Worm (Caenorhabditis elegans) whole organism, young adult: ENCODE data around the gene trpa-1.

Experiments
- C17E4.6 ChIP-seq: fragments of 200-800 bp; sonication (Bioruptor generic); IDR thresholded peaks from 2 replicates; pipeline ENCODE4 v1.3.6; 2022; ENCODE audit warnings: missing genetic modification reagents, missing genetic modification characterization, missing compliant biosample characterization
- ama-1 ChIP-seq, 3 experiments: fragments of 150-350 bp in 1 of 3; sonication (generic microtip) in 2 of 3; optimal IDR thresholded peaks; 2 replicates each; lab custom pipeline; 2014 to 2018; ENCODE audit warnings: missing biosample characterization in 2 of 3, missing genetic modification characterization in 2 of 3, missing genetic modification reagents in 2 of 3
- attf-5 ChIP-seq: fragments of 200-800 bp; sonication (Bioruptor generic); optimal IDR thresholded peaks from 2 replicates; lab custom pipeline; 2018; ENCODE audit warnings: mild to moderate bottlenecking, missing genetic modification characterization, missing compliant biosample characterization
- bed-1 ChIP-seq: fragments of 200-800 bp; sonication (Bioruptor generic); IDR thresholded peaks from 2 replicates; pipeline ENCODE4 v1.3.6; 2022; ENCODE audit warnings: missing genetic modification reagents, missing genetic modification characterization, missing compliant biosample characterization
- bed-2 ChIP-seq: fragments of 200-800 bp; sonication (Bioruptor generic); IDR thresholded peaks from 2 replicates; pipeline ENCODE4 v1.3.6; 2022; ENCODE audit warnings: missing genetic modification reagents, missing genetic modification characterization, missing compliant biosample characterization
- ets-4 ChIP-seq: fragments of 200-800 bp; sonication (Bioruptor generic); optimal IDR thresholded peaks from 2 replicates; lab custom pipeline; 2018; ENCODE audit warnings: mild to moderate bottlenecking, missing genetic modification characterization, missing compliant biosample characterization
- him-1 ChIP-seq: sonication (generic microtip); optimal IDR thresholded peaks from 2 replicates; lab custom pipeline; 2016; ENCODE audit warnings: missing genotype, missing genetic modification reagents, missing genetic modification characterization, missing compliant biosample characterization
- lin-26 ChIP-seq: fragments of 200-800 bp; sonication (Bioruptor generic); IDR thresholded peaks from 2 replicates; pipeline ENCODE4 v1.3.6; 2022; ENCODE audit warnings: missing genetic modification reagents, missing genetic modification characterization, missing compliant biosample characterization
- nhr-80 ChIP-seq: sonication (generic microtip); optimal IDR thresholded peaks from 2 replicates; lab custom pipeline; 2016; ENCODE audit warnings: missing genetic modification characterization, missing compliant biosample characterization
- pbrm-1 ChIP-seq: fragments of 200-800 bp; sonication (Bioruptor generic); IDR thresholded peaks from 2 replicates; pipeline ENCODE4 v1.3.6; 2022; ENCODE audit warnings: missing genetic modification reagents, missing genetic modification characterization, missing compliant biosample characterization
- pha-4 ChIP-seq: fragments of 150-350 bp; sonication (generic microtip); optimal IDR thresholded peaks from 2 replicates; lab custom pipeline; 2014; ENCODE audit warnings: missing biosample characterization, missing genetic modification reagents, missing genetic modification characterization
- snpc-4 ChIP-seq, 5 experiments: fragments of 150-350 bp in 1 of 5; sonication (generic microtip) in 4 of 5; optimal IDR thresholded peaks; 2 replicates each; lab custom pipeline; 2014 to 2018; ENCODE audit warnings: missing genetic modification characterization in 5 of 5, missing biosample characterization in 3 of 5, antibody characterized with exemption in 2 of 5, mild to moderate bottlenecking in 2 of 5, missing compliant biosample characterization in 2 of 5, missing genotype in 2 of 5, moderate library complexity in 2 of 5, missing genetic modification reagents in 1 of 5
- unc-130 ChIP-seq: sonication (generic microtip); optimal IDR thresholded peaks from 2 replicates; lab custom pipeline; 2016; ENCODE audit warnings: missing genetic modification reagents, missing genetic modification characterization, missing compliant biosample characterization
- ztf-18 ChIP-seq: sonication (generic microtip); optimal IDR thresholded peaks from 2 replicates; lab custom pipeline; 2016; ENCODE audit warnings: missing genotype, mild to moderate bottlenecking, missing genetic modification characterization, missing compliant biosample characterization

- no peak for TF ChIP-seq pbrm-1 (GFP tag; lab: Robert Waterston, UW)
- no peak for TF ChIP-seq snpc-4 (GFP tag; optimal IDR thresholded peaks at IDR 0.05; lab: Kevin White, UChicago)
- TF ChIP-seq snpc-4 (tag; optimal IDR thresholded peaks at IDR 0.05; lab: Kevin White, UChicago) = no peak
- no peak for TF ChIP-seq pha-4 (tag; lab: Kevin White, UChicago)
- TF ChIP-seq attf-5 (GFP tag; lab: Kevin White, UChicago) = no peak
- no peak for TF ChIP-seq bed-1 (GFP tag; lab: Robert Waterston, UW)
- no peak for TF ChIP-seq C17E4.6 (GFP tag; lab: Robert Waterston, UW)
- TF ChIP-seq lin-26 = no peak
- no peak for TF ChIP-seq him-1 (tag; lab: Kevin White, UChicago)
- no peak for TF ChIP-seq bed-2
- no peak for TF ChIP-seq ets-4
- TF ChIP-seq nhr-80 (tag; lab: Kevin White, UChicago) = no peak
- no peak for TF ChIP-seq ama-1 (optimal IDR thresholded peaks at IDR 0.05; lab: Kevin White, UChicago)
- TF ChIP-seq ama-1 (GFP tag; optimal IDR thresholded peaks at IDR 0.05; lab: Kevin White, UChicago) = no peak
- no peak for TF ChIP-seq unc-130 (GFP tag; lab: Kevin White, UChicago)
- TF ChIP-seq ztf-18 (tag; lab: Kevin White, UChicago) = no peak
Measured at ce11 chrIV:11878249-11878648, 13.9 kb downstream of the trpa-1 start, which contains the start of gene cutl-27.
